Fruit fly (Drosophila melanogaster) whole organism, pupa: ENCODE measurements around the gene Sem1.

Experiments used
- CG10348 ChIP-seq: fragments of 200-800 bp; sonication (Bioruptor generic); IDR thresholded peaks from 2 replicates; pipeline ENCODE4 v1.3.6; 2022; ENCODE audit warnings: missing biosample characterization, missing genetic modification characterization
- CG12605 ChIP-seq: fragments of 200-800 bp; sonication (Bioruptor generic); IDR thresholded peaks from 2 replicates; pipeline ENCODE4 v1.3.6; 2022; ENCODE audit warnings: missing biosample characterization, missing genetic modification characterization
- CG13204 ChIP-seq: fragments of 200-800 bp; sonication (Bioruptor generic); optimal IDR thresholded peaks from 2 replicates; lab custom pipeline; 2018; ENCODE audit warnings: missing biosample characterization, mild to moderate bottlenecking, missing genetic modification characterization, moderate library complexity
- CG14655 ChIP-seq: fragments of 200-800 bp; sonication (Bioruptor generic); optimal IDR thresholded peaks from 3 replicates; lab custom pipeline; 2017; ENCODE audit warnings: mild to moderate bottlenecking, missing biosample characterization, missing genetic modification reagents, missing genetic modification characterization
- CG15710 ChIP-seq: fragments of 200-800 bp; sonication (Bioruptor generic); optimal IDR thresholded peaks from 2 replicates; lab custom pipeline; 2018; ENCODE audit warnings: missing biosample characterization, mild to moderate bottlenecking, missing genetic modification characterization, moderate library complexity
- CG17806 ChIP-seq: fragments of 200-800 bp; sonication (Bioruptor generic); optimal IDR thresholded peaks from 2 replicates; lab custom pipeline; 2018; ENCODE audit warnings: missing biosample characterization, mild to moderate bottlenecking, missing genetic modification characterization, moderate library complexity
- CG32121 ChIP-seq: fragments of 200-800 bp; sonication (Bioruptor generic); IDR thresholded peaks from 2 replicates; pipeline ENCODE4 v1.3.6; 2022; ENCODE audit warnings: missing biosample characterization, missing genetic modification characterization
- CG34367 ChIP-seq: fragments of 200-800 bp; sonication (Bioruptor generic); optimal IDR thresholded peaks from 2 replicates; lab custom pipeline; 2018; ENCODE audit warnings: missing biosample characterization, mild to moderate bottlenecking, missing genetic modification characterization
- CG4496 ChIP-seq: fragments of 200-800 bp; sonication (Bioruptor generic); IDR thresholded peaks from 3 replicates; pipeline ENCODE4 v1.3.6; 2022; ENCODE audit warnings: missing biosample characterization, missing genetic modification characterization
- CG8159 ChIP-seq: fragments of 200-800 bp; sonication (Bioruptor generic); optimal IDR thresholded peaks from 3 replicates; lab custom pipeline; 2018; ENCODE audit warnings: missing biosample characterization, mild to moderate bottlenecking, missing genetic modification characterization, moderate library complexity
- CG8301 ChIP-seq: fragments of 200-800 bp; sonication (Bioruptor generic); optimal IDR thresholded peaks from 2 replicates; lab custom pipeline; 2018; ENCODE audit warnings: missing biosample characterization, mild to moderate bottlenecking, missing genetic modification characterization
- CG9948 ChIP-seq: fragments of 200-800 bp; sonication (Bioruptor generic); optimal IDR thresholded peaks from 2 replicates; lab custom pipeline; 2018; ENCODE audit warnings: missing biosample characterization, mild to moderate bottlenecking, missing genetic modification characterization, moderate library complexity
- D1 ChIP-seq: fragments of 200-800 bp; sonication (Bioruptor generic); optimal IDR thresholded peaks from 2 replicates; lab custom pipeline; 2018; ENCODE audit warnings: missing biosample characterization, mild to moderate bottlenecking, missing genetic modification characterization, moderate library complexity
- EcR ChIP-seq: fragments of 200-800 bp; sonication (Bioruptor generic); optimal IDR thresholded peaks from 3 replicates; lab custom pipeline; 2019; ENCODE audit warnings: missing biosample characterization, missing genetic modification characterization, mild to moderate bottlenecking, moderate library complexity, missing genetic modification reagents
- Ets98B ChIP-seq: fragments of 200-800 bp; sonication (Bioruptor generic); IDR thresholded peaks from 2 replicates; pipeline ENCODE4 v1.3.6; 2022; ENCODE audit warnings: missing biosample characterization, missing genetic modification characterization
- Pif1A ChIP-seq: fragments of 200-800 bp; sonication (Bioruptor generic); optimal IDR thresholded peaks from 3 replicates; lab custom pipeline; 2016; ENCODE audit warnings: missing biosample characterization, missing genetic modification characterization
- Pif1B ChIP-seq: fragments of 200-800 bp; sonication (Bioruptor generic); optimal IDR thresholded peaks from 3 replicates; lab custom pipeline; 2016; ENCODE audit warnings: missing biosample characterization, missing genetic modification characterization
- Snoo ChIP-seq: fragments of 200-800 bp; sonication (Bioruptor generic); optimal IDR thresholded peaks from 3 replicates; lab custom pipeline; 2017; ENCODE audit warnings: missing biosample characterization, mild to moderate bottlenecking, missing genetic modification characterization, inconsistent platforms
- fd96Ca ChIP-seq: fragments of 200-800 bp; sonication (Bioruptor generic); IDR thresholded peaks from 3 replicates; pipeline ENCODE4 v1.3.6; 2022; ENCODE audit warnings: missing biosample characterization, missing genetic modification characterization
- gl ChIP-seq: fragments of 200-800 bp; sonication (Bioruptor generic); optimal IDR thresholded peaks from 2 replicates; lab custom pipeline; 2018; ENCODE audit warnings: missing biosample characterization, mild to moderate bottlenecking, missing genetic modification characterization
- rn ChIP-seq: fragments of 200-800 bp; sonication (Bioruptor generic); IDR thresholded peaks from 2 replicates; pipeline ENCODE4 v1.3.6; 2022; ENCODE audit warnings: missing biosample characterization, missing genetic modification characterization

Gene Sem1

DNA sequence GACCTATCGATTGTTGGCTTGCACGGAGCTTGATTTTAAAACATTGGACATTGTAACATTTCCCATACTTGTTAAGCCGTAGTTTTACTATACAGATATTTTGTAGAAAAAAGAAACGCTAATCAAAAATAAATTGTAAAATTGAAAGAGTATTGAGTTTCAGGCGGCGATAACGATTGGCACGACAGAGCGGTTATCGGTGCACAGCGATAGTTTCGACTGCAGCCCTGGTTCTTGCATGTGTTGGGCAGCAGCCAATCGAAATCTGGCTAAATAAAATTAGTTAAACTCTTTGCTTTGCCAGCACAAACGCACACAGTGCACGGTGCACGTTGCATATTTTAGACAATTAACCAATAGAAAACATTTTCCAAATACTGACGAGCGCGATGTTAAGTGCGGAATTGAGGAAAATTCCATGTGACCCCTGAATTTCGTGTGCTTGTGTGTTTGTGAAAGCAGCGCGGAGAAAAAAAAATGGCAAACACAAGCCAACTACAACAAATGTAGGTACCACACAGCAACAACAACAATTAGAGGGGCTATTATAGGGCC lies 25.9 kb upstream of the Sem1 start, which contains the start of gene milt:
Gene milt, plus strand, starts transcription at position 51 of the 555 bp plus-strand sequence.
- TF ChIP-seq CG15710 (tag; lab: Kevin White, UChicago) (no peak), fd96Ca (GFP tag; lab: Robert Waterston, UW) (no peak), CG14655 (no peak), CG4496 (GFP tag; lab: Robert Waterston, UW) (peak; percentile 16; the same call in 1 of the 3 replicates)

DNA sequence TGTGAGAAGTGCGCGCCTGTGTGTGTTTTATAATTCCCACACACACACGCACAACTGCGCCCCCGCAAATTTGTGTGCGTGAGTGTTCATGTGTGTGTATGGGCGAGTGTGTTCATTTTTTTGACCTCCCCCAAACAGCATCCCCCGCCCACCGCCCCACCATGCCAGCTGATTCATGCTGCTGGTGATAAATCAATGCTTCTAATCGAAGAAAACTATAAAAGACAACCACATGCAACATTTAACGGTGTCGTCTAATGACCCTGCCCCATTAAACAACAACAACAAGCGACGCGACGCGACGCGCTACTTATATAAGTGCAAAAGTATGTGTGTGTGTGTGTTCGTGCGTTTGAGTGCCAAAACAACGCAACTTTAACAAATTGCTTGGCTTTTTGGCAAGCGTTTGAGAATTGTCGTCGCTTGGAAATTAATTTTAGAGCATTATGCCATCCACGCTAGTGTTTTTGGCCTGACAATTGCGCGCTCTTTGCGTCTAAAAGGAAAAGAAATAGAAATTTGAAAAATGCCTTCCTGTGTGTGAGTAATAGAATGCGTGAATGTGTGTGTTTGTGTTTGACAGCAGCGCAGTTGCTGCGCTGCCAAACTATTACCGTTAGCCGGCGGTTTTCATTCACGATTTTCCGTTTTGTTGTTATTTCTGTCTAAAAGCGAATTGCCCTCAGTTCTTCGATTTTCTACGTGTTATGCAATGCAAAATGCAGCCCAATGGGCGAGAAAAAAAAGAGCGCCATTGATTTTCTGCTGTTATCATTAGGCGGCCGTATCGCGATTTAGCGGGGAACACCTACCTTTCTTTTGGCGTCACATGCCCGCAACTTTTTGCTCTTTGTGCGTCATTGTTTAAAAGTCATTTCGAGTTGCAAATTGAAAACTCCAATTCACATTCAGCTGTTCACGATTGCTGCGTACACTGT lies 25.1 kb upstream of the Sem1 start:
- no peak for TF ChIP-seq Snoo
- no peak for TF ChIP-seq CG14655
- TF ChIP-seq CG13204 (GFP tag; lab: Kevin White, UChicago), result no peak
- TF ChIP-seq gl (tag; lab: Kevin White, UChicago), result no peak
- no peak for TF ChIP-seq rn
- peak; percentile 77 for TF ChIP-seq EcR
- TF ChIP-seq, all 21 proteins: peak for 1

DNA sequence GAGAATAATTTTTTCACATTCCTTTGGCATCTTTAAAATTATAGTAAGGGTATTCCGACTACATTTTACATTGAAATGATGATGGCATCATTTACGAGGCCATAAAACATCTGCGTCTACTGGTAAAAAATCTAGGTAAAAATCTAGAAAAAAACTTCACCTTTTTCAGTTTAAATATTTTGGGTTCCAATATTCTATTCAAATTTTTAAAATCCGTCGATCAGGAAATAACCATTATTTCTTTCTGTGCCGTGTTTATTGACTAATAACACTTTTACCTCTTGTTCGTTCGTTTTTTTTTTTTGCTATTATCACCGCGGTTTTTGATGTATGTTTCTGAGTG lies 24.5 kb upstream of the Sem1 start:
- TF ChIP-seq CG10348 (GFP tag; lab: Robert Waterston, UW), result no peak
- peak; percentile 71 for TF ChIP-seq Pif1A
- TF ChIP-seq CG4496 (GFP tag; lab: Robert Waterston, UW), result peak; percentile 78
- peak; percentile 58 for TF ChIP-seq CG8301
- TF ChIP-seq CG12605 (GFP tag; lab: Robert Waterston, UW), result no peak
- peak; percentile 77 for TF ChIP-seq CG32121 (GFP tag; lab: Robert Waterston, UW)
- peak; percentile 67 for TF ChIP-seq Ets98B (GFP tag; lab: Robert Waterston, UW)
- TF ChIP-seq CG15710 (tag; lab: Kevin White, UChicago), result peak; percentile 5
- no peak for TF ChIP-seq CG13204 (GFP tag; lab: Kevin White, UChicago)
- TF ChIP-seq Snoo, result peak; percentile 66
- TF ChIP-seq EcR, result no peak
- peak; percentile 30; the same call in 1 of the 2 replicates for TF ChIP-seq rn
- TF ChIP-seq CG8159 (tag; lab: Kevin White, UChicago), result peak; percentile 39
- TF ChIP-seq CG17806 (tag; lab: Kevin White, UChicago), result peak; percentile 33
- peak; percentile 49 for TF ChIP-seq CG9948
- no peak for TF ChIP-seq gl (tag; lab: Kevin White, UChicago)
- peak; percentile 60; the same call in 1 of the 3 replicates for TF ChIP-seq fd96Ca (GFP tag; lab: Robert Waterston, UW)
- TF ChIP-seq CG14655, result peak; percentile 67
- peak; percentile 17 for TF ChIP-seq Pif1B
- no peak for TF ChIP-seq D1
- no peak for TF ChIP-seq CG34367 (tag; lab: Kevin White, UChicago)

dm6 chr2L:7042150-7042811 lies 21.5 kb upstream of the Sem1 start:
- peak; percentile 75; the same call in 1 of the 2 replicates for TF ChIP-seq CG12605 (GFP tag; lab: Robert Waterston, UW)
- TF ChIP-seq CG17806 (tag; lab: Kevin White, UChicago), result peak; percentile 18
- TF ChIP-seq fd96Ca (GFP tag; lab: Robert Waterston, UW), result peak; percentile 70
- TF ChIP-seq CG8301, result peak; percentile 65
- TF ChIP-seq Snoo, result peak; percentile 9
- TF ChIP-seq CG9948, result peak; percentile 29
- peak; percentile 46 for TF ChIP-seq Ets98B (GFP tag; lab: Robert Waterston, UW)
- TF ChIP-seq CG10348 (GFP tag; lab: Robert Waterston, UW), result no peak
- no peak for TF ChIP-seq EcR
- TF ChIP-seq Pif1A, result peak; percentile 63
- TF ChIP-seq CG8159 (tag; lab: Kevin White, UChicago), result peak; percentile 15
- TF ChIP-seq gl (tag; lab: Kevin White, UChicago), result no peak
- peak; percentile 17 for TF ChIP-seq CG15710 (tag; lab: Kevin White, UChicago)
- TF ChIP-seq D1, result peak; percentile 30
- no peak for TF ChIP-seq CG34367 (tag; lab: Kevin White, UChicago)
- peak; percentile 75 for TF ChIP-seq CG14655
- TF ChIP-seq CG13204 (GFP tag; lab: Kevin White, UChicago), result no peak
- peak; percentile 62 for TF ChIP-seq Pif1B
- TF ChIP-seq rn, result peak; percentile 40; the same call in 1 of the 2 replicates
- peak; percentile 66 for TF ChIP-seq CG4496 (GFP tag; lab: Robert Waterston, UW)
- peak; percentile 81 for TF ChIP-seq CG32121 (GFP tag; lab: Robert Waterston, UW)

- TF ChIP-seq CG12605 (GFP tag; lab: Robert Waterston, UW) (no peak), fd96Ca (GFP tag; lab: Robert Waterston, UW) (peak; percentile 34; the same call in 2 of the 3 replicates), Pif1A (peak; percentile 57), CG34367 (tag; lab: Kevin White, UChicago) (no peak), EcR (no peak), D1 (no peak), CG13204 (GFP tag; lab: Kevin White, UChicago) (no peak), Snoo (peak; percentile 30), rn (no peak), CG8301 (peak; percentile 72), Ets98B (GFP tag; lab: Robert Waterston, UW) (peak; percentile 38; the same call in 1 of the 2 replicates), CG32121 (GFP tag; lab: Robert Waterston, UW) (no peak), CG15710 (tag; lab: Kevin White, UChicago) (peak; percentile 19), CG4496 (GFP tag; lab: Robert Waterston, UW) (peak; percentile 32; the same call in 1 of the 3 replicates), CG14655 (peak; percentile 69), CG8159 (tag; lab: Kevin White, UChicago) (peak; percentile 52), Pif1B (peak; percentile 26), gl (tag; lab: Kevin White, UChicago) (no peak), CG9948 (peak; percentile 20), CG10348 (GFP tag; lab: Robert Waterston, UW) (no peak), CG17806 (tag; lab: Kevin White, UChicago) (no peak)
Observed at dm6 chr2L:7043039-7043905, 20.5 kb upstream of the Sem1 start.
